Worm (Caenorhabditis elegans): Measurements from ENCODE around the gene sams-1.
A peak's percentile ranks its signal among the peaks of the same experiment; 100 is the strongest.
"Not testable (repeated sequence)": the region's sequence is repeated elsewhere in the genome, so short reads cannot be mapped to it uniquely, and the experiment has no call there.

The sams-1 gene

DNA sequence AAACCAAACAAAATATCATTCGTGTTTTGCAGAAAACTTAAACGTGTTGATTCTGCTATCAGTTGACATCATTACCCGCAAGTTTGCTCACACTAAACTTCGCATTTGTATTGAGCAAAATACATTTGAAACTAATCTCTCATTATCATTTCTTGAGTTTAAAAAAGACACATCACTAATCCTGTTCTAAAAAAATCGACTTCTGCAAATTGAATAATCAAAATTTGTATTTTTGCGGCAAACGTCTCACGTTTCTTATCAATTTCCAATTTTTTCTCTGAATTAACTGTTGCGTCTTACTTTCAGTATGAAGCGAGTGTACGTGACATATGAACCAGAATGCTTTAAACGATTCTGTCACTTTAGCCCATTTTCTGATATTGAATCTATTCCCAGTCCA, 5.9 kb upstream of the sams-1 start, which contains the start of gene C49F5.8:
Gene C49F5.8 (plus strand): TSS at position 301 of the 400 bp plus-strand sequence.
- TF ChIP-seq ama-1 (optimal IDR thresholded peaks at IDR 0.05) = no peak
- TF ChIP-seq nhr-28 (tag; optimal IDR thresholded peaks at IDR 0.05) = peak; percentile 1

DNA sequence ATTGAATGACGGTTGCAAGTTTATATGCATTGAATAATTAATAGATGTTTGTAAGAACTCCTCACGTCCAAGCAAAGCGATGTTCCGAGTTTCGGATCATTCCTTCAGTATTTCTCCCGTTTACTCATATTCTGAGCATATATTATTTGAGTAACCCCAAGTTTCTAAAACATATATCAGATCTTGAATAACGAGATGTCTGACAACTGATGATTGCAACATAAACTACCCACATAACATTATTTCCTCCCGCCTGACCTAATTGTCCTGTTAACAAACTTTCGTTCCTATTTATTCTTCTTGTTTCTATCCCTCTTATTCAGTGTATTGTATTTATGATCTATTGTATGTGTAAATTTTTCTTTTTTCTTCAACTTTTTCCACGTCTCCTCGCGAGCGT, 4.7 kb upstream of the sams-1 start, which contains the start of gene C49F5.13:
Gene C49F5.13 (plus strand): TSS at position 301 of the 400 bp plus-strand sequence.
- not testable (repeated sequence) for TF ChIP-seq ceh-44 (GFP tag; IDR thresholded peaks at IDR 0.05); attf-4 (tag; optimal IDR thresholded peaks at IDR 0.05); nhr-25 (tag; optimal IDR thresholded peaks at IDR 0.05; ENCODE audit: borderline replicate concordance, insufficient read depth)

DNA sequence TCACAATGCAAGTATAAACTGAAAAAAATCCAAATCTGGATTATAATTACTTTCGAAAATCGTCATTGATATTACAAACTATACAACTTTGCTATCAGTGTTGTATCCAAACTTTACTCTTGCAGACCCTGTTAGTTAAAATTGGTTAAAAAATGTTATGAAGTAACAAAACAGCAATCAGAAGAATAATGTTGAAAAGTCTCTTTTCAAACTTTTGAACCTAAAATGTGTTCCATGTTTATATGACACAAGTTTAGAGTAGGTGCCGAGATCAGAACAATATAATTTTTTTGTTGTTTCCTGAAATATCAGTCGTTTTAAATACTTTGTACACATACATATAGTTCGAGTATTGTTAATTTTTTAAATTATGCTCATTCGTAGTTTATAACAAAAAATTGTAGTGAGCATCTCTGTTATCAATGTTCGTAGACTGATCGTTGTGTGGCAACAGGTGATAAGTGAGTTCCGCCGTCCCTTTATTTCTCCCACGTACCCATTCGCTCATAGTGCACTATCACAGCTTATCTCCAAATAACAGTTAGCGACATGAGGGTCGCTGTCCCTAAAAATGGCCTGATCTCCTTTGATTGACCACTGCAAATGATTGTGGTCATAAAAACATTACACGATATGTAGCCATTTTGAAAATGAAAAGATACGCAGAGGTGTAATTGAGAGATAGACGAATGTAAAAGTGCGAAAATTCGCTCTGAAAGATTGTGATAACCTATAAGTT, 3.5 kb upstream of the sams-1 start:
- no peak for TF ChIP-seq ctbp-1 (GFP tag; IDR thresholded peaks at IDR 0.05)
- TF ChIP-seq cey-2 (tag; optimal IDR thresholded peaks at IDR 0.05; ENCODE audit: borderline replicate concordance, insufficient read depth) = no peak
- 0 out of 2 replicates have a peak, but pooled peaks have one; percentile 16 for TF ChIP-seq nhr-42 (GFP tag; IDR thresholded peaks at IDR 0.05)
- peak; percentile 91 for TF ChIP-seq php-3 (GFP tag; IDR thresholded peaks at IDR 0.05)
- no peak for TF ChIP-seq rbr-2 (tag; optimal IDR thresholded peaks at IDR 0.05)
- TF ChIP-seq ceh-44 (GFP tag; IDR thresholded peaks at IDR 0.05) = no peak
- TF ChIP-seq ceh-62 (tag; optimal IDR thresholded peaks at IDR 0.05) = no peak
- peak in 1 of 2 experiments; percentile 40 for TF ChIP-seq hif-1 (tag; optimal IDR thresholded peaks at IDR 0.05)
- no peak for TF ChIP-seq spr-1 (tag; optimal IDR thresholded peaks at IDR 0.05)
- TF ChIP-seq daf-19 (GFP tag; conservative IDR thresholded peaks at IDR 0.05) = no peak
- no peak for TF ChIP-seq nhr-77 (tag; optimal IDR thresholded peaks at IDR 0.05)
- TF ChIP-seq mdt-29 (GFP tag; IDR thresholded peaks at IDR 0.05) = no peak
- no peak for TF ChIP-seq F44E2.7 (GFP tag; IDR thresholded peaks at IDR 0.05)
- no peak for TF ChIP-seq ZK546.5 (tag; optimal IDR thresholded peaks at IDR 0.05)
- no peak for TF ChIP-seq lin-38 (GFP tag; IDR thresholded peaks at IDR 0.05)
- no peak for TF ChIP-seq nhr-11 (tag; optimal IDR thresholded peaks at IDR 0.05)
- no peak for TF ChIP-seq spr-3 (GFP tag; optimal IDR thresholded peaks at IDR 0.05)
- TF ChIP-seq tra-1 (GFP tag; IDR thresholded peaks at IDR 0.05) = peak; percentile 71; the same call in 1 of the 2 replicates
- TF ChIP-seq Y105C5A.15 (GFP tag; IDR thresholded peaks at IDR 0.05) = no peak
- TF ChIP-seq dpl-1 (GFP tag; optimal IDR thresholded peaks at IDR 0.05) = no peak
- no peak for TF ChIP-seq D1046.2 (GFP tag; IDR thresholded peaks at IDR 0.05)
- no peak for TF ChIP-seq nhr-111 (GFP tag; optimal IDR thresholded peaks at IDR 0.05)
- TF ChIP-seq zfp-2 (tag; optimal IDR thresholded peaks at IDR 0.05) = no peak
- TF ChIP-seq hlh-30 (tag; optimal IDR thresholded peaks at IDR 0.05; ENCODE audit: insufficient read depth) = no peak
- no peak for TF ChIP-seq daf-8 (GFP tag; IDR thresholded peaks at IDR 0.05)
- TF ChIP-seq T26A8.4 (GFP tag; IDR thresholded peaks at IDR 0.05) = 0 out of 2 replicates have a peak, but pooled peaks have one; percentile 46
- TF ChIP-seq saeg-2 (GFP tag; IDR thresholded peaks at IDR 0.05) = 0 out of 2 replicates have a peak, but pooled peaks have one; percentile 6
- TF ChIP-seq mxl-3 (GFP tag; optimal IDR thresholded peaks at IDR 0.05) = peak; percentile 39
- no peak for TF ChIP-seq ceh-82 (tag; optimal IDR thresholded peaks at IDR 0.05)
- TF ChIP-seq lin-15B (tag; optimal IDR thresholded peaks at IDR 0.05) = no peak
- no peak for TF ChIP-seq zfp-3 (GFP tag; conservative IDR thresholded peaks at IDR 0.05)
- no peak for TF ChIP-seq arid-1 (GFP tag; conservative IDR thresholded peaks at IDR 0.05)
- no peak for TF ChIP-seq mes-2 (tag; optimal IDR thresholded peaks at IDR 0.05; ENCODE audit: poor library complexity, severe bottlenecking)
- TF ChIP-seq lsy-2 (tag; optimal IDR thresholded peaks at IDR 0.05) = no peak
- TF ChIP-seq hlh-11 (tag; optimal IDR thresholded peaks at IDR 0.05) = peak; percentile 86
- TF ChIP-seq nhr-6 (tag; optimal IDR thresholded peaks at IDR 0.05) = no peak
- TF ChIP-seq fos-1 (tag; optimal IDR thresholded peaks at IDR 0.05) = no peak
- TF ChIP-seq R02D3.7 (tag; optimal IDR thresholded peaks at IDR 0.05) = no peak
- TF ChIP-seq zip-11 (GFP tag; IDR thresholded peaks at IDR 0.05) = no peak
- peak in 1 of 2 experiments; percentile 35 for TF ChIP-seq mdl-1 (tag; optimal IDR thresholded peaks at IDR 0.05)
- peak; percentile 93 for TF ChIP-seq aha-1 (tag)

Data from whole organism, L4 larva.